Worm (Caenorhabditis elegans) whole organism, early embryonic: Measurements from ENCODE around the gene C43H6.12.

Source experiments
- B0310.2 ChIP-seq: sonication (generic microtip); optimal IDR thresholded peaks from 2 replicates; lab custom pipeline; 2016; ENCODE audit warnings: mild to moderate bottlenecking, missing genetic modification characterization, missing compliant biosample characterization
- F13C5.2 ChIP-seq: sonication (generic microtip); optimal IDR thresholded peaks from 2 replicates; lab custom pipeline; 2017; ENCODE audit warnings: mild to moderate bottlenecking, missing genetic modification characterization, inconsistent platforms, missing compliant biosample characterization
- aly-1 ChIP-seq: sonication (generic microtip); optimal IDR thresholded peaks from 2 replicates; lab custom pipeline; 2016; ENCODE audit warnings: missing genetic modification characterization, missing compliant biosample characterization
- ama-1 ChIP-seq: fragments of 150-350 bp; optimal IDR thresholded peaks from 2 replicates; lab custom pipeline; 2014
- ceh-13 ChIP-seq: fragments of 200-800 bp; sonication (Bioruptor generic); optimal IDR thresholded peaks from 2 replicates; lab custom pipeline; 2018; ENCODE audit warnings: mild to moderate bottlenecking, missing genetic modification characterization, missing compliant biosample characterization
- ceh-36 ChIP-seq: sonication (generic microtip); optimal IDR thresholded peaks from 2 replicates; lab custom pipeline; 2016; ENCODE audit warnings: missing genetic modification characterization, inconsistent platforms, missing compliant biosample characterization
- ets-7 ChIP-seq: sonication (generic microtip); optimal IDR thresholded peaks from 2 replicates; lab custom pipeline; 2016; ENCODE audit warnings: missing genotype, missing genetic modification characterization, missing compliant biosample characterization
- flt-1 ChIP-seq: fragments of 200-800 bp; sonication (Bioruptor generic); IDR thresholded peaks from 2 replicates; pipeline ENCODE4 v1.3.6; 2022; ENCODE audit warnings: missing genetic modification characterization, missing compliant biosample characterization
- hmbx-1 ChIP-seq: sonication (generic microtip); optimal IDR thresholded peaks from 2 replicates; lab custom pipeline; 2016; ENCODE audit warnings: mild to moderate bottlenecking, missing genetic modification characterization, missing compliant biosample characterization
- hmg-4 ChIP-seq: fragments of 200-800 bp; sonication (Bioruptor generic); optimal IDR thresholded peaks from 2 replicates; lab custom pipeline; 2018; ENCODE audit warnings: mild to moderate bottlenecking, missing genetic modification characterization, missing compliant biosample characterization
- hnd-1 ChIP-seq: sonication (generic microtip); optimal IDR thresholded peaks from 2 replicates; lab custom pipeline; 2016; ENCODE audit warnings: missing genetic modification characterization, missing compliant biosample characterization
- pes-1 ChIP-seq: fragments of 200-800 bp; sonication (Bioruptor generic); IDR thresholded peaks from 2 replicates; pipeline ENCODE4 v1.3.6; 2022; ENCODE audit warnings: missing genetic modification reagents, missing genetic modification characterization, missing compliant biosample characterization
- scrt-1 ChIP-seq: fragments of 200-800 bp; sonication (Bioruptor generic); IDR thresholded peaks from 2 replicates; pipeline ENCODE4 v1.3.6; 2022; ENCODE audit warnings: missing genetic modification characterization, missing compliant biosample characterization
- sea-1 ChIP-seq: fragments of 200-800 bp; sonication (Bioruptor generic); conservative IDR thresholded peaks from 2 replicates; pipeline ENCODE4 v1.3.6; 2022; ENCODE audit warnings: missing genetic modification characterization, missing compliant biosample characterization
- tbx-11 ChIP-seq: fragments of 200-800 bp; sonication (Bioruptor generic); IDR thresholded peaks from 2 replicates; pipeline ENCODE4 v1.3.6; 2022; ENCODE audit warnings: missing genetic modification characterization, missing compliant biosample characterization
- tbx-37 ChIP-seq: fragments of 200-800 bp; sonication (Bioruptor generic); conservative IDR thresholded peaks from 2 replicates; pipeline ENCODE4 v1.3.6; 2022; ENCODE audit warnings: missing genetic modification reagents, missing genetic modification characterization, missing compliant biosample characterization
- tra-4 ChIP-seq: sonication (generic microtip); optimal IDR thresholded peaks from 2 replicates; lab custom pipeline; 2017; ENCODE audit warnings: missing genetic modification characterization, missing compliant biosample characterization

Gene C43H6.12

ce11 chrX:2425284-2425683 is 15.9 kb downstream of the C43H6.12 start:
- TF ChIP-seq pes-1 (GFP tag; lab: Robert Waterston, UW) (no peak), ceh-13 (GFP tag; lab: Kevin White, UChicago) (no peak), hmg-4 (GFP tag; lab: Kevin White, UChicago) (no peak), tra-4 (tag; lab: Kevin White, UChicago) (no peak), ama-1 (lab: Kevin White, UChicago) (no peak), scrt-1 (no peak), hnd-1 (tag; lab: Kevin White, UChicago) (no peak), ceh-36 (no peak), hmbx-1 (no peak), F13C5.2 (tag; lab: Kevin White, UChicago) (no peak), flt-1 (no peak), ets-7 (tag; lab: Kevin White, UChicago) (no peak), sea-1 (GFP tag; lab: Robert Waterston, UW) (no peak), tbx-37 (GFP tag; lab: Robert Waterston, UW) (no peak), tbx-11 (no peak), B0310.2 (tag; lab: Kevin White, UChicago) (no peak), aly-1 (tag; lab: Kevin White, UChicago) (no peak)

ce11 chrX:2426932-2427331 is 17.5 kb downstream of the C43H6.12 start:
- TF ChIP-seq tra-4 (tag; lab: Kevin White, UChicago) (no peak), hmg-4 (GFP tag; lab: Kevin White, UChicago) (no peak), F13C5.2 (tag; lab: Kevin White, UChicago) (no peak), scrt-1 (no peak), B0310.2 (tag; lab: Kevin White, UChicago) (no peak)

- no peak for TF ChIP-seq sea-1 (GFP tag; lab: Robert Waterston, UW)
- TF ChIP-seq aly-1 (tag; lab: Kevin White, UChicago): no peak
- TF ChIP-seq hmbx-1: no peak
- TF ChIP-seq ceh-13 (GFP tag; lab: Kevin White, UChicago): no peak
- TF ChIP-seq F13C5.2 (tag; lab: Kevin White, UChicago): no peak
- TF ChIP-seq ceh-36: no peak
- TF ChIP-seq ama-1 (lab: Kevin White, UChicago): no peak
- TF ChIP-seq scrt-1: no peak
- no peak for TF ChIP-seq ets-7 (tag; lab: Kevin White, UChicago)
- no peak for TF ChIP-seq tbx-11
- TF ChIP-seq flt-1: no peak
- no peak for TF ChIP-seq hnd-1 (tag; lab: Kevin White, UChicago)
- TF ChIP-seq pes-1 (GFP tag; lab: Robert Waterston, UW): no peak
- TF ChIP-seq tra-4 (tag; lab: Kevin White, UChicago): no peak
These were observed 18.0 kb downstream of the C43H6.12 start, which contains the start of gene gcy-31 for ce11 chrX:2427404-2427803. Gene gcy-31 (minus strand): TSS chrX:2427504.

- no peak for TF ChIP-seq hmbx-1
- TF ChIP-seq F13C5.2 (tag; lab: Kevin White, UChicago): no peak
- TF ChIP-seq scrt-1: no peak
- no peak for TF ChIP-seq aly-1 (tag; lab: Kevin White, UChicago)
- TF ChIP-seq ceh-36: no peak
- no peak for TF ChIP-seq sea-1 (GFP tag; lab: Robert Waterston, UW)
- no peak for TF ChIP-seq pes-1 (GFP tag; lab: Robert Waterston, UW)
- TF ChIP-seq tbx-37 (GFP tag; lab: Robert Waterston, UW): no peak
- TF ChIP-seq tra-4 (tag; lab: Kevin White, UChicago): no peak
- TF ChIP-seq flt-1: no peak
- no peak for TF ChIP-seq ceh-13 (GFP tag; lab: Kevin White, UChicago)
- no peak for TF ChIP-seq hmg-4 (GFP tag; lab: Kevin White, UChicago)
- TF ChIP-seq hnd-1 (tag; lab: Kevin White, UChicago): no peak
These were observed 20.9 kb downstream of the C43H6.12 start for ce11 chrX:2430317-2430716.

- TF ChIP-seq tbx-11 (no peak), ama-1 (lab: Kevin White, UChicago) (no peak), hmbx-1 (no peak), ets-7 (tag; lab: Kevin White, UChicago) (no peak), B0310.2 (tag; lab: Kevin White, UChicago) (peak; percentile 6), ceh-13 (GFP tag; lab: Kevin White, UChicago) (no peak), scrt-1 (0 out of 2 replicates have a peak, but pooled peaks have one; percentile 26), flt-1 (no peak), hnd-1 (tag; lab: Kevin White, UChicago) (no peak), pes-1 (GFP tag; lab: Robert Waterston, UW) (no peak), sea-1 (GFP tag; lab: Robert Waterston, UW) (no peak), ceh-36 (no peak), tra-4 (tag; lab: Kevin White, UChicago) (no peak), F13C5.2 (tag; lab: Kevin White, UChicago) (no peak), hmg-4 (GFP tag; lab: Kevin White, UChicago) (peak; percentile 91), tbx-37 (GFP tag; lab: Robert Waterston, UW) (no peak), aly-1 (tag; lab: Kevin White, UChicago) (peak; percentile 15)
These were observed 23.1 kb downstream of the C43H6.12 start for ce11 chrX:2432459-2432858.

- TF ChIP-seq pes-1 (GFP tag; lab: Robert Waterston, UW) (no peak), ets-7 (tag; lab: Kevin White, UChicago) (no peak), aly-1 (tag; lab: Kevin White, UChicago) (no peak), ama-1 (lab: Kevin White, UChicago) (no peak), B0310.2 (tag; lab: Kevin White, UChicago) (peak; percentile 41)
These were observed 24.4 kb downstream of the C43H6.12 start for ce11 chrX:2433805-2434204.

- TF ChIP-seq ama-1 (lab: Kevin White, UChicago): no peak
- no peak for TF ChIP-seq sea-1 (GFP tag; lab: Robert Waterston, UW)
- no peak for TF ChIP-seq tbx-37 (GFP tag; lab: Robert Waterston, UW)
These were observed 25.9 kb downstream of the C43H6.12 start for ce11 chrX:2435353-2435752.

- TF ChIP-seq F13C5.2 (tag; lab: Kevin White, UChicago): no peak
- no peak for TF ChIP-seq ama-1 (lab: Kevin White, UChicago)
- no peak for TF ChIP-seq flt-1
- TF ChIP-seq hmg-4 (GFP tag; lab: Kevin White, UChicago): no peak
- TF ChIP-seq pes-1 (GFP tag; lab: Robert Waterston, UW): no peak
- TF ChIP-seq ceh-36: no peak
- TF ChIP-seq ets-7 (tag; lab: Kevin White, UChicago): no peak
- TF ChIP-seq scrt-1: no peak
These were observed 29.4 kb downstream of the C43H6.12 start, which contains the start of gene gid-2 for ce11 chrX:2438857-2439256. Gene gid-2 (minus strand): TSS chrX:2438957.
